Fruit fly (Drosophila melanogaster) whole organism, embryonic: Measurements from ENCODE around the gene CG32436.

ENCODE experiments used
- CG11696 ChIP-seq: fragments of 200-800 bp; sonication (Bioruptor generic); IDR thresholded peaks from 2 replicates; pipeline ENCODE4 v1.3.6; 2022; ENCODE audit warnings: missing biosample characterization, missing genetic modification characterization
- CG33213 ChIP-seq: fragments of 200-800 bp; sonication (Bioruptor generic); optimal IDR thresholded peaks from 3 replicates; lab custom pipeline; 2016; ENCODE audit warnings: missing biosample characterization, missing genetic modification characterization
- CG9797 ChIP-seq: fragments of 200-800 bp; sonication (Bioruptor generic); optimal IDR thresholded peaks from 3 replicates; lab custom pipeline; 2018; ENCODE audit warnings: missing biosample characterization, mild to moderate bottlenecking, missing genetic modification characterization
- NK7.1 ChIP-seq: fragments of 200-800 bp; sonication (Bioruptor generic); optimal IDR thresholded peaks from 3 replicates; lab custom pipeline; 2016; ENCODE audit warnings: missing biosample characterization, missing genetic modification characterization
- Side ChIP-seq: fragments of 200-800 bp; sonication (Bioruptor generic); optimal IDR thresholded peaks from 2 replicates; lab custom pipeline; 2016; ENCODE audit warnings: missing biosample characterization, missing genetic modification characterization
- bcd ChIP-seq: fragments of 200-800 bp; sonication (Bioruptor generic); optimal IDR thresholded peaks from 2 replicates; lab custom pipeline; 2017; ENCODE audit warnings: missing biosample characterization, mild to moderate bottlenecking, missing genetic modification characterization
- rib ChIP-seq: fragments of 200-800 bp; sonication (Bioruptor generic); IDR thresholded peaks from 2 replicates; pipeline ENCODE4 v1.3.6; 2022; ENCODE audit warnings: missing biosample characterization, missing genetic modification characterization
- run ChIP-seq: fragments of 200-800 bp; sonication (Bioruptor generic); optimal IDR thresholded peaks from 3 replicates; lab custom pipeline; 2018; ENCODE audit warnings: missing biosample characterization, mild to moderate bottlenecking, missing genetic modification characterization

DNA sequence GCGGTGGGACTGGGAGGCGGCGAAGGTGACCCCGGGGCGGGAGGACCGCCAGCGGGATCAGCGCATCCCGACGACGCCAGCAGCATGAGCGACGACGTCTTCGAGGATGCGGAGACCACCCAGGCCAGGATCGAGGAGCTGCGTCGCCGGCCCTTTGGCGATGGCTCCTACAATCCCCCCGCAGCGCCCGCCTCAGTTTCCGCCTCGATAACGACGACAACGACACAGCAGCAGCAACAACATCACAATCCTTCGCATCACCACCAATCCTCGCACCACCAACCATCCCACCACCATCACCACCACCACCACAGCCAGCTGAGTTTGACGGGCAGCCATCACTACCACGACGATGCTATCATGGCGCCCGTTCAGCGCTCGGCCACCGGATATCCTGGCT is 23.9 kb upstream of the CG32436 start:
- TF ChIP-seq Side (no peak), NK7.1 (GFP tag; lab: Kevin White, UChicago) (no peak), rib (no peak), CG33213 (no peak), CG11696 (no peak), CG9797 (GFP tag; lab: Kevin White, UChicago) (no peak), run (tag; lab: Kevin White, UChicago) (no peak), bcd (GFP tag; lab: Kevin White, UChicago) (no peak)
